Fruit fly (Drosophila melanogaster): ENCODE measurements around the gene MED20.

Gene MED20

DNA sequence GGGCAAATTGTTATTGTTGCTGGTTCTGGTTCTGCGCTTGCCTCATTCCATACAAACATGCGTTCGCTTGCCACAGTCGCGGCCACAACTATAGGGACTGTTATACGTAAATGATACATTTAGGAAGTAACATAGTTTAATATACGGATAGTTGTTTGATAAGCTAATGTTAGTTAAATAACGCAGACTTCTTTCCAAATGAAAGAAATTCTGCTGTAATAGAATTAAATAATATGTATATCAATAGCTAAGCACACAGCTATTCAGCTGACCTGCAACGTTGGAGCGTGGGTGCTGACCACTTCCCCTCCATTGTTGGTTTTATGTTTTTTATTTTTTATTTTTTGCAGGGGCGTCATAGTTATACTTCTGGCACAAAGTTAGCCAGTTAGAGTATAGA is 37.9 kb downstream of the MED20 start (continued):
- TF ChIP-seq Mad (GFP tag; optimal IDR thresholded peaks at IDR 0.05) (no peak), Vsx1 (GFP tag; optimal IDR thresholded peaks at IDR 0.05) (peak; percentile 1), luna (GFP tag; optimal IDR thresholded peaks at IDR 0.05) (no peak), bbx (GFP tag; IDR thresholded peaks at IDR 0.05; ENCODE audit: partially characterized antibody) (no peak), CG3281 (GFP tag; optimal IDR thresholded peaks at IDR 0.05) (peak; percentile 59), Doc3 (GFP tag; IDR thresholded peaks at IDR 0.05; ENCODE audit: partially characterized antibody) (no peak), vvl (GFP tag; IDR thresholded peaks at IDR 0.05) (peak; percentile 73), CG2889 (GFP tag; IDR thresholded peaks at IDR 0.05) (0 out of 3 replicates have a peak, but pooled peaks have one; percentile 35), gcm2 (GFP tag; optimal IDR thresholded peaks at IDR 0.05) (no peak), Fer3 (tag; optimal IDR thresholded peaks at IDR 0.05) (peak; percentile 62), gro (GFP tag; optimal IDR thresholded peaks at IDR 0.05) (peak; percentile 41), Jarid2 (GFP tag; optimal IDR thresholded peaks at IDR 0.05) (no peak), CG4730 (GFP tag; IDR thresholded peaks at IDR 0.05) (0 out of 2 replicates have a peak, but pooled peaks have one; percentile 7), ash1 (GFP tag; optimal IDR thresholded peaks at IDR 0.05) (no peak), nerfin-1 (tag; optimal IDR thresholded peaks at IDR 0.05) (peak; percentile 9), Neu2 (GFP tag; optimal IDR thresholded peaks at IDR 0.05; ENCODE audit: borderline replicate concordance) (no peak), prd (optimal IDR thresholded peaks at IDR 0.05) (no peak), prd (GFP tag; IDR thresholded peaks at IDR 0.05) (peak; percentile 74; the same call in 2 of the 3 replicates), gsb-n (tag; optimal IDR thresholded peaks at IDR 0.05) (peak; percentile 20), p53 (GFP tag; optimal IDR thresholded peaks at IDR 0.05) (no peak), maf-S (GFP tag; optimal IDR thresholded peaks at IDR 0.05) (peak; percentile 5), CG14050 (GFP tag; IDR thresholded peaks at IDR 0.05) (peak; percentile 50; the same call in 1 of the 3 replicates), CG17361 (GFP tag; IDR thresholded peaks at IDR 0.05) (peak; percentile 58), ATbp (GFP tag; optimal IDR thresholded peaks at IDR 0.05) (peak; percentile 46), CoRest (tag; optimal IDR thresholded peaks at IDR 0.05) (peak; percentile 65), toy (GFP tag; IDR thresholded peaks at IDR 0.05) (no peak), CG10959 (GFP tag; IDR thresholded peaks at IDR 0.05) (peak; percentile 37; the same call in 1 of the 2 replicates), CG13424 (tag; optimal IDR thresholded peaks at IDR 0.05) (peak; percentile 56), crol (GFP tag; IDR thresholded peaks at IDR 0.05) (no peak), ssp (GFP tag; IDR thresholded peaks at IDR 0.05) (peak; percentile 31; the same call in 1 of the 2 replicates), CG11504 (tag; optimal IDR thresholded peaks at IDR 0.05) (peak; percentile 79), CG2678 (tag; optimal IDR thresholded peaks at IDR 0.05) (peak; percentile 72), CG15479 (GFP tag; optimal IDR thresholded peaks at IDR 0.05) (no peak), ato (GFP tag; IDR thresholded peaks at IDR 0.05; ENCODE audit: partially characterized antibody) (no peak), ci (GFP tag; IDR thresholded peaks at IDR 0.05) (peak; percentile 77), tap (tag; optimal IDR thresholded peaks at IDR 0.05) (peak; percentile 66), fd96Cb (tag; optimal IDR thresholded peaks at IDR 0.05) (peak; percentile 50), CG16815 (GFP tag; optimal IDR thresholded peaks at IDR 0.05) (no peak), CG33557 (GFP tag; optimal IDR thresholded peaks at IDR 0.05) (no peak), sob (GFP tag; IDR thresholded peaks at IDR 0.05) (peak; percentile 27; the same call in 1 of the 2 replicates), dimm (GFP tag; IDR thresholded peaks at IDR 0.05) (0 out of 2 replicates have a peak, but pooled peaks have one; percentile 14), Ada2b (GFP tag; IDR thresholded peaks at IDR 0.05) (peak; percentile 61), nmo (GFP tag; optimal IDR thresholded peaks at IDR 0.05) (peak; percentile 59), fru (optimal IDR thresholded peaks at IDR 0.05) (no peak), Antp (GFP tag; optimal IDR thresholded peaks at IDR 0.05) (peak; percentile 27), dpn (GFP tag; optimal IDR thresholded peaks at IDR 0.05) (peak; percentile 34 to 54), CG12744 (GFP tag; optimal IDR thresholded peaks at IDR 0.05) (peak; percentile 7), tgo (GFP tag; IDR thresholded peaks at IDR 0.05) (peak; percentile 57; the same call in 2 of the 3 replicates), CG15514 (GFP tag; optimal IDR thresholded peaks at IDR 0.05) (peak; percentile 29), lola (GFP tag; optimal IDR thresholded peaks at IDR 0.05) (no peak), psq (GFP tag; optimal IDR thresholded peaks at IDR 0.05) (no peak)

Measured in whole organism, embryonic.